Fruit fly (Drosophila melanogaster) whole organism, embryonic: ENCODE data around the gene CG16723.

Source experiments
- Hr78 ChIP-seq, 2 experiments: fragments of 200-800 bp in 1 of 2; fragments of >200 bp in 1 of 2; sonication (Bioruptor generic) in 1 of 2; optimal IDR thresholded peaks; 2 replicates each; lab custom pipeline; 2017 to 2019; ENCODE audit warnings: missing biosample characterization in 2 of 2, missing genetic modification characterization in 2 of 2, mild to moderate bottlenecking in 1 of 2, moderate library complexity in 1 of 2
- MBD-R2 ChIP-seq: fragments of 200-800 bp; sonication (Bioruptor generic); IDR thresholded peaks from 2 replicates; pipeline ENCODE4 v1.3.6; 2022; ENCODE audit warnings: missing biosample characterization, missing genetic modification characterization
- dm ChIP-seq: fragments of 200-800 bp; sonication (Bioruptor generic); optimal IDR thresholded peaks from 3 replicates; lab custom pipeline; 2016; ENCODE audit warnings: missing biosample characterization, missing genetic modification characterization
- twi ChIP-seq: fragments of 200-800 bp; optimal IDR thresholded peaks from 2 replicates; lab custom pipeline; 2019; ENCODE audit warnings: missing biosample characterization, mild to moderate bottlenecking, missing genetic modification characterization, moderate library complexity

- TF ChIP-seq dm (GFP tag; lab: Kevin White, UChicago) (no peak), MBD-R2 (GFP tag; lab: Robert Waterston, UW) (no peak), Hr78 (GFP tag; optimal IDR thresholded peaks at IDR 0.05; lab: Kevin White, UChicago) (no peak), twi (tag; lab: Kevin White, UChicago) (no peak)
These were observed 3.4 kb downstream of the CG16723 start, which contains the start of gene CG33337 for dm6 chr3R:23592669-23593068.
